Fruit fly (Drosophila melanogaster) whole organism, pupa: ENCODE results near the gene chif.

Experiments used
- CG10348 ChIP-seq: fragments of 200-800 bp; sonication (Bioruptor generic); IDR thresholded peaks from 2 replicates; pipeline ENCODE4 v1.3.6; 2022; ENCODE audit warnings: missing biosample characterization, missing genetic modification characterization
- CG12605 ChIP-seq: fragments of 200-800 bp; sonication (Bioruptor generic); IDR thresholded peaks from 2 replicates; pipeline ENCODE4 v1.3.6; 2022; ENCODE audit warnings: missing biosample characterization, missing genetic modification characterization
- CG13204 ChIP-seq: fragments of 200-800 bp; sonication (Bioruptor generic); optimal IDR thresholded peaks from 2 replicates; lab custom pipeline; 2018; ENCODE audit warnings: missing biosample characterization, mild to moderate bottlenecking, missing genetic modification characterization, moderate library complexity
- CG14655 ChIP-seq: fragments of 200-800 bp; sonication (Bioruptor generic); optimal IDR thresholded peaks from 3 replicates; lab custom pipeline; 2017; ENCODE audit warnings: mild to moderate bottlenecking, missing biosample characterization, missing genetic modification reagents, missing genetic modification characterization
- CG15710 ChIP-seq: fragments of 200-800 bp; sonication (Bioruptor generic); optimal IDR thresholded peaks from 2 replicates; lab custom pipeline; 2018; ENCODE audit warnings: missing biosample characterization, mild to moderate bottlenecking, missing genetic modification characterization, moderate library complexity
- CG17806 ChIP-seq: fragments of 200-800 bp; sonication (Bioruptor generic); optimal IDR thresholded peaks from 2 replicates; lab custom pipeline; 2018; ENCODE audit warnings: missing biosample characterization, mild to moderate bottlenecking, missing genetic modification characterization, moderate library complexity
- CG32121 ChIP-seq: fragments of 200-800 bp; sonication (Bioruptor generic); IDR thresholded peaks from 2 replicates; pipeline ENCODE4 v1.3.6; 2022; ENCODE audit warnings: missing biosample characterization, missing genetic modification characterization
- CG34367 ChIP-seq: fragments of 200-800 bp; sonication (Bioruptor generic); optimal IDR thresholded peaks from 2 replicates; lab custom pipeline; 2018; ENCODE audit warnings: missing biosample characterization, mild to moderate bottlenecking, missing genetic modification characterization
- CG4496 ChIP-seq: fragments of 200-800 bp; sonication (Bioruptor generic); IDR thresholded peaks from 3 replicates; pipeline ENCODE4 v1.3.6; 2022; ENCODE audit warnings: missing biosample characterization, missing genetic modification characterization
- CG8159 ChIP-seq: fragments of 200-800 bp; sonication (Bioruptor generic); optimal IDR thresholded peaks from 3 replicates; lab custom pipeline; 2018; ENCODE audit warnings: missing biosample characterization, mild to moderate bottlenecking, missing genetic modification characterization, moderate library complexity
- CG8301 ChIP-seq: fragments of 200-800 bp; sonication (Bioruptor generic); optimal IDR thresholded peaks from 2 replicates; lab custom pipeline; 2018; ENCODE audit warnings: missing biosample characterization, mild to moderate bottlenecking, missing genetic modification characterization
- CG9948 ChIP-seq: fragments of 200-800 bp; sonication (Bioruptor generic); optimal IDR thresholded peaks from 2 replicates; lab custom pipeline; 2018; ENCODE audit warnings: missing biosample characterization, mild to moderate bottlenecking, missing genetic modification characterization, moderate library complexity
- D1 ChIP-seq: fragments of 200-800 bp; sonication (Bioruptor generic); optimal IDR thresholded peaks from 2 replicates; lab custom pipeline; 2018; ENCODE audit warnings: missing biosample characterization, mild to moderate bottlenecking, missing genetic modification characterization, moderate library complexity
- EcR ChIP-seq: fragments of 200-800 bp; sonication (Bioruptor generic); optimal IDR thresholded peaks from 3 replicates; lab custom pipeline; 2019; ENCODE audit warnings: missing biosample characterization, missing genetic modification characterization, mild to moderate bottlenecking, moderate library complexity, missing genetic modification reagents
- Ets98B ChIP-seq: fragments of 200-800 bp; sonication (Bioruptor generic); IDR thresholded peaks from 2 replicates; pipeline ENCODE4 v1.3.6; 2022; ENCODE audit warnings: missing biosample characterization, missing genetic modification characterization
- Pif1A ChIP-seq: fragments of 200-800 bp; sonication (Bioruptor generic); optimal IDR thresholded peaks from 3 replicates; lab custom pipeline; 2016; ENCODE audit warnings: missing biosample characterization, missing genetic modification characterization
- Pif1B ChIP-seq: fragments of 200-800 bp; sonication (Bioruptor generic); optimal IDR thresholded peaks from 3 replicates; lab custom pipeline; 2016; ENCODE audit warnings: missing biosample characterization, missing genetic modification characterization
- Snoo ChIP-seq: fragments of 200-800 bp; sonication (Bioruptor generic); optimal IDR thresholded peaks from 3 replicates; lab custom pipeline; 2017; ENCODE audit warnings: missing biosample characterization, mild to moderate bottlenecking, missing genetic modification characterization, inconsistent platforms
- fd96Ca ChIP-seq: fragments of 200-800 bp; sonication (Bioruptor generic); IDR thresholded peaks from 3 replicates; pipeline ENCODE4 v1.3.6; 2022; ENCODE audit warnings: missing biosample characterization, missing genetic modification characterization
- gl ChIP-seq: fragments of 200-800 bp; sonication (Bioruptor generic); optimal IDR thresholded peaks from 2 replicates; lab custom pipeline; 2018; ENCODE audit warnings: missing biosample characterization, mild to moderate bottlenecking, missing genetic modification characterization
- rn ChIP-seq: fragments of 200-800 bp; sonication (Bioruptor generic); IDR thresholded peaks from 2 replicates; pipeline ENCODE4 v1.3.6; 2022; ENCODE audit warnings: missing biosample characterization, missing genetic modification characterization

The chif gene

DNA sequence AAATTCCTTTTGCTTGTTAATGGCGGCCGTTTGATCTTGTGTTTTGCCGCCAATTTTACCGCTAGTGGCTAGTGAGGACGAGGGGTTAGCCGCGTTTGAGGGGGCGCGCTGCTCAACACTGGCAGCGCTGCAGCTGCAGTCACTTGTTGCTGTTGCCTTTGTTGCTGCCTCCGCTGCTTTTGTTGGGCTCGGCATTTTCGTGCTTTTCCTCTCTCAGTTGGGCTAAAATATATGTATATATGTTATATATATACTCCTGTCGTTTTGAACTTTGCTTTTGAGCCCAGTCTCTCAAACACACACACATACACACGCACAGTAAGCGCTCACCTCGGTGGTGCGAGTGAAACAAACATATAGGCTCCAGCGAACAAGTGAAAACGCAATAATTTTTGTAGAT, 27.6 kb downstream of the chif start:
- TF ChIP-seq CG8159 (tag; lab: Kevin White, UChicago) (peak; percentile 8), CG17806 (tag; lab: Kevin White, UChicago) (no peak), EcR (peak; percentile 60), D1 (tag; lab: Kevin White, UChicago) (no peak), CG14655 (GFP tag; lab: Kevin White, UChicago) (peak; percentile 13), CG12605 (GFP tag; lab: Robert Waterston, UW) (peak; percentile 92), CG34367 (tag; lab: Kevin White, UChicago) (no peak), CG32121 (GFP tag; lab: Robert Waterston, UW) (peak; percentile 32; the same call in 1 of the 2 replicates), CG15710 (tag; lab: Kevin White, UChicago) (no peak), Pif1A (GFP tag; lab: Kevin White, UChicago) (peak; percentile 36), CG10348 (GFP tag; lab: Robert Waterston, UW) (no peak), CG8301 (tag; lab: Kevin White, UChicago) (no peak), rn (GFP tag; lab: Robert Waterston, UW) (no peak), CG4496 (peak; percentile 79), CG13204 (peak; percentile 78), Snoo (tag; lab: Kevin White, UChicago) (peak; percentile 10), gl (tag; lab: Kevin White, UChicago) (no peak), Pif1B (GFP tag; lab: Kevin White, UChicago) (peak; percentile 57), Ets98B (GFP tag; lab: Robert Waterston, UW) (peak; percentile 31; the same call in 1 of the 2 replicates), fd96Ca (GFP tag; lab: Robert Waterston, UW) (peak; percentile 35; the same call in 1 of the 3 replicates), CG9948 (no peak)

DNA sequence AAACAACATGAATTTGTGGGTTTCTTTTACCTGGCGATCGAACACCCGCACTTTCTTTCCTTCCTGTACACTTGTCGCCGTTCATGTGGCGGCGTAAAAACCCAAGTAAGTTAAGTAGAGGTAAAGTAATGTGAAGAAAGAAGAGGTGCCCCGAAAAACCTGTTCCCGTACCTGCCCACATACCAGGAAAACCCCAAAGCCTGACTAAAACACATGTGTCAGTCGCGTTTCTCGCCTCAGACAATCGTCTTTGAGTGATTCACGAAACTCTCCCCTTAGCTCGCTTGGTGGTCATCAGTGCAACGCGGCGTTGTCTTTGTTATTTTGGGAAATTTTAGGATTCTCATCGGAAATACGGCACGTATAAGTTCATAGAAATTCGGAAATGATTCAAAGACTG, 28.9 kb downstream of the chif start:
- TF ChIP-seq Snoo (tag; lab: Kevin White, UChicago), result no peak
- TF ChIP-seq fd96Ca (GFP tag; lab: Robert Waterston, UW), result no peak
- TF ChIP-seq CG4496, result no peak
- TF ChIP-seq CG10348 (GFP tag; lab: Robert Waterston, UW), result no peak
- TF ChIP-seq CG34367 (tag; lab: Kevin White, UChicago), result no peak
- no peak for TF ChIP-seq CG8301 (tag; lab: Kevin White, UChicago)
- no peak for TF ChIP-seq CG13204

DNA sequence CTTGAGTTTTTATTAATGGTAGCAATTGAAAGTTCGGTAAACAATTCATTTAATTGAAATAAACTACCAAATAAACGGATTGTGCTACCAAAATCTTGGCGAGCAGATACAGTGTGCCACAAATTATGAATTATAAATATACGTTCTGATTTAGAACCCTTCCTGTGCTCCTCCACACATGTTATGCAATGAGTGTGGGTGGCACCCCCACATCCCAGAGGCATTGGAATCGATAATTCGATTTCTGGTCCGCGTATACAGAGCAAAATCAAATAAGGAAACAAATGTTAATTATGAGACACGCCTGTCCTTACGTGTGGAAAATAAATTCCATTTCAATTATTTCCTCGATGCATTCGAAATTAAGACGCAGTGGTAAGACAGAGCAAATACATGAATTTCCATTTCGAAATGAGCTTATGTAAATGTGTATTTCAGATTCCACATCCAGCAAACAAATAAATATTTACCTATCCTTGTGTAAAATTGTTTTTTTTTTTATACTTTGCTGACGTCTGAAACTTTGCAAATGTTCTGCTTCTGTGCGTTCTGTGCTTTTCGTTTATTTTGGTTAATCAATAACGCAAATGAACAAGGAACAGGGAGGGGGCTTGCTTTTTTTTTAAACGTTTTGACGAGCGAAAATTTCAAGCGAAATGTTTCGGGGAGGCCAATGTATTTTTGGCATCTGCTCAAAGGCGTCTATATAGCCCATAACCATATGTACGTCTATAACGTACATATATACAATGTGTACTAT, 30.4 kb downstream of the chif start:
- TF ChIP-seq CG14655 (GFP tag; lab: Kevin White, UChicago), result no peak
- TF ChIP-seq CG34367 (tag; lab: Kevin White, UChicago), result no peak
- no peak for TF ChIP-seq CG8159 (tag; lab: Kevin White, UChicago)
- no peak for TF ChIP-seq gl (tag; lab: Kevin White, UChicago)
- no peak for TF ChIP-seq CG9948
- no peak for TF ChIP-seq CG32121 (GFP tag; lab: Robert Waterston, UW)
- TF ChIP-seq Pif1B (GFP tag; lab: Kevin White, UChicago), result no peak
- no peak for TF ChIP-seq CG12605 (GFP tag; lab: Robert Waterston, UW)
- no peak for TF ChIP-seq Pif1A (GFP tag; lab: Kevin White, UChicago)
- TF ChIP-seq fd96Ca (GFP tag; lab: Robert Waterston, UW), result no peak
- no peak for TF ChIP-seq CG15710 (tag; lab: Kevin White, UChicago)
- no peak for TF ChIP-seq EcR
- no peak for TF ChIP-seq CG8301 (tag; lab: Kevin White, UChicago)
- no peak for TF ChIP-seq CG4496
- TF ChIP-seq D1 (tag; lab: Kevin White, UChicago), result no peak
- TF ChIP-seq Snoo (tag; lab: Kevin White, UChicago), result no peak
- TF ChIP-seq CG17806 (tag; lab: Kevin White, UChicago), result no peak
- no peak for TF ChIP-seq Ets98B (GFP tag; lab: Robert Waterston, UW)
- TF ChIP-seq CG13204, result no peak

DNA sequence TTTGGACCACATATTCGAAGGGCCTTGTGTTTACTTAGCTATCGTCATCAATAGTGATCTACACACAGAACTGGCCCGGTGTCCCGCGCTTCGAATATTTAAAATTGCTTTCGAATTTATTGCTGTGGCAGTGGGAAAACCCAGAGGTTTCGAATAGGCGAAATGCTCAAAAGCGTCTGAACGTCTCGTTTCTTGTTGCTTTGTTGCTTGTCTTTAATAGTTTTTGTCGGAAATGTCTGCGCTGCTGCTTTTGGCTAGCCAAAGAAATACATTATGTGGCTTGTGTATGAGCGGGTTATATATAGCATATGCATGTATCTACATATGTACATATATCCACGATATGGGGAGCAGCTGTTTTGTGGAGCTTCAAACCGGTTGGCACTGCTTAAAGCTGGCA, 31.2 kb downstream of the chif start:
- TF ChIP-seq gl (tag; lab: Kevin White, UChicago) (no peak), CG4496 (0 out of 3 replicates have a peak, but pooled peaks have one; percentile 23)

DNA sequence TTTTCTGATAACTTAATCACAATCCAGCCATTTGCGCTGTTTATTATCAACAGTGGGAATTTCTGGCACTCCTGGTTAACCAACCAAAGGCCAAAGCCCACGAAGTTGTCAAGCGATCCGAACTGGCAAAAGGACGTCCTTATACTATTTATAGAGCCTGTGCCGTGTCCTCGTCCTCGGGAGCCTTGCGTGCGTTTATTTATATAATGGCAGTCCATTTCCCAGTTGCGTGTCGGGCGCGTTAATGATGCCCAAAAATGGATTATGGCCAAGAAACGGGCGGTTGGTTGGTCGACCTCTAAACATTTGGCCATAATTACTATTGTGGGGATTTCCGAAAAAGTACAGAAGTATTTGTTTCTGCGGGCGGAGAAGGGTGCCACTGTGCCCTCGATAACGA, 32.0 kb downstream of the chif start:
- TF ChIP-seq CG14655 (GFP tag; lab: Kevin White, UChicago), result no peak
- TF ChIP-seq Ets98B (GFP tag; lab: Robert Waterston, UW), result no peak
- no peak for TF ChIP-seq rn (GFP tag; lab: Robert Waterston, UW)
- TF ChIP-seq fd96Ca (GFP tag; lab: Robert Waterston, UW), result no peak
- TF ChIP-seq CG17806 (tag; lab: Kevin White, UChicago), result no peak
- no peak for TF ChIP-seq CG15710 (tag; lab: Kevin White, UChicago)
- TF ChIP-seq Pif1A (GFP tag; lab: Kevin White, UChicago), result no peak
- no peak for TF ChIP-seq CG4496
- no peak for TF ChIP-seq CG32121 (GFP tag; lab: Robert Waterston, UW)
- TF ChIP-seq CG9948, result no peak
- TF ChIP-seq D1 (tag; lab: Kevin White, UChicago), result no peak

DNA sequence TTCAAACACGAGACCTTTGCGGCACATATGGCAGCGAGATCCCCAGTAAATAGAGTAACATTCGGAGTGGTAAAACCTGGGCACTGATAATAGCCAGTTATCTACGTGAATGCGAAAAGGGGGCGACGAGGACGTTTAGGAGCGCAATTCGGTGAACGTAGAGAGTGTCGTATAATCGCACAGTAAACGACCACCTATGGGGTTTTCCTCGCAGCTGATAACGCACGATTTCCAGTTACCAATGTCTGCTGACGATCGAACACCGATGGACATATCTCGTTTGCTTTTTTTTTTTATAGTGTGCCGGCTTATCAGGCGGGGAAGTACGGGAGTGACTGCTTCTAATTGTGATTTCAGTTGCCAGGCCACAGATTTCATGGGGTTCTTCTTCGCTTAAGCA, 32.7 kb downstream of the chif start:
- TF ChIP-seq CG15710 (tag; lab: Kevin White, UChicago), result no peak
- no peak for TF ChIP-seq CG8159 (tag; lab: Kevin White, UChicago)
- TF ChIP-seq rn (GFP tag; lab: Robert Waterston, UW), result no peak
- TF ChIP-seq CG13204, result no peak
- no peak for TF ChIP-seq CG8301 (tag; lab: Kevin White, UChicago)
- TF ChIP-seq CG9948, result no peak
- TF ChIP-seq gl (tag; lab: Kevin White, UChicago), result no peak
- no peak for TF ChIP-seq Snoo (tag; lab: Kevin White, UChicago)
- no peak for TF ChIP-seq CG14655 (GFP tag; lab: Kevin White, UChicago)
- TF ChIP-seq CG12605 (GFP tag; lab: Robert Waterston, UW), result no peak
- no peak for TF ChIP-seq CG32121 (GFP tag; lab: Robert Waterston, UW)
- TF ChIP-seq CG34367 (tag; lab: Kevin White, UChicago), result no peak
- no peak for TF ChIP-seq fd96Ca (GFP tag; lab: Robert Waterston, UW)
- TF ChIP-seq, all 21 proteins: peak for 0
